Fruit fly (Drosophila melanogaster) whole organism, embryonic: ENCODE results near the gene apolpp.

Experiments used
- Antp ChIP-seq: fragments of 200-800 bp; sonication (Bioruptor generic); optimal IDR thresholded peaks from 3 replicates; lab custom pipeline; 2016; ENCODE audit warnings: missing biosample characterization, missing genetic modification characterization
- CG13123 ChIP-seq: fragments of 200-800 bp; sonication (Bioruptor generic); optimal IDR thresholded peaks from 2 replicates; lab custom pipeline; 2016; ENCODE audit warnings: missing biosample characterization, missing genetic modification characterization
- CG14860 ChIP-seq: fragments of 200-800 bp; sonication (Bioruptor generic); IDR thresholded peaks from 3 replicates; pipeline ENCODE4 v1.3.6; 2022; ENCODE audit warnings: missing biosample characterization, missing genetic modification characterization; ENCODE audit not compliant: partially characterized antibody
- CG15479 ChIP-seq: fragments of 200-800 bp; sonication (Bioruptor generic); optimal IDR thresholded peaks from 3 replicates; lab custom pipeline; 2019; ENCODE audit warnings: missing biosample characterization, mild to moderate bottlenecking, missing genetic modification characterization, moderate library complexity
- CG16813 ChIP-seq: fragments of 200-800 bp; sonication (Bioruptor generic); IDR thresholded peaks from 3 replicates; pipeline ENCODE4 v1.3.6; 2022; ENCODE audit warnings: missing biosample characterization, missing genetic modification characterization; ENCODE audit not compliant: partially characterized antibody
- CG16863 ChIP-seq: fragments of 200-800 bp; sonication (Bioruptor generic); optimal IDR thresholded peaks from 3 replicates; lab custom pipeline; 2016; ENCODE audit warnings: missing biosample characterization, missing genetic modification characterization
- CG3726 ChIP-seq: fragments of 200-800 bp; sonication (Bioruptor generic); IDR thresholded peaks from 3 replicates; pipeline ENCODE4, ENCODE4 v1.3.6; 2022; ENCODE audit warnings: missing biosample characterization, missing genetic modification characterization
- CG3995 ChIP-seq: fragments of 200-800 bp; sonication (Bioruptor generic); optimal IDR thresholded peaks from 3 replicates; lab custom pipeline; 2016; ENCODE audit warnings: missing biosample characterization, missing genetic modification characterization
- CG42726 ChIP-seq: fragments of 200-800 bp; sonication (Bioruptor generic); IDR thresholded peaks from 2 replicates; pipeline ENCODE4 v1.3.6; 2022; ENCODE audit warnings: missing biosample characterization, missing genetic modification characterization; ENCODE audit not compliant: partially characterized antibody
- CG6683 ChIP-seq: fragments of 200-800 bp; sonication (Bioruptor generic); optimal IDR thresholded peaks from 2 replicates; lab custom pipeline; 2017; ENCODE audit warnings: missing biosample characterization, mild to moderate bottlenecking, missing genetic modification characterization, missing genetic modification reagents
- CG7372 ChIP-seq: fragments of 200-800 bp; sonication (Bioruptor generic); IDR thresholded peaks from 2 replicates; pipeline ENCODE4 v1.3.6; 2022; ENCODE audit warnings: missing biosample characterization, missing genetic modification characterization
- CG9437 ChIP-seq: fragments of 200-800 bp; sonication (Bioruptor generic); optimal IDR thresholded peaks from 2 replicates; lab custom pipeline; 2018; ENCODE audit warnings: missing biosample characterization, mild to moderate bottlenecking, missing genetic modification characterization
- CG9609 ChIP-seq: fragments of 200-800 bp; sonication (Bioruptor generic); optimal IDR thresholded peaks from 3 replicates; lab custom pipeline; 2016; ENCODE audit warnings: missing biosample characterization, missing genetic modification characterization
- CG9876 ChIP-seq: fragments of 200-800 bp; sonication (Bioruptor generic); optimal IDR thresholded peaks from 2 replicates; lab custom pipeline; 2016; ENCODE audit warnings: missing biosample characterization, missing genetic modification characterization
- CrebB ChIP-seq: fragments of 200-800 bp; sonication (Bioruptor generic); optimal IDR thresholded peaks from 3 replicates; lab custom pipeline; 2018; ENCODE audit warnings: missing biosample characterization, mild to moderate bottlenecking, missing genetic modification characterization
- Dll ChIP-seq: fragments of 200-800 bp; sonication (Bioruptor generic); IDR thresholded peaks from 4 replicates; pipeline ENCODE4 v1.3.6; 2022; ENCODE audit warnings: missing biosample characterization, missing genetic modification characterization; ENCODE audit not compliant: partially characterized antibody
- Fer1 ChIP-seq: fragments of 200-800 bp; sonication (Bioruptor generic); optimal IDR thresholded peaks from 2 replicates; lab custom pipeline; 2017; ENCODE audit warnings: missing biosample characterization, mild to moderate bottlenecking, missing genetic modification characterization
- Hey ChIP-seq: fragments of 200-800 bp; sonication (Bioruptor generic); optimal IDR thresholded peaks from 3 replicates; lab custom pipeline; 2018; ENCODE audit warnings: missing biosample characterization, mild to moderate bottlenecking, missing genetic modification characterization
- Lhr ChIP-seq: fragments of 200-800 bp; sonication (Bioruptor generic); optimal IDR thresholded peaks from 3 replicates; lab custom pipeline; 2017; ENCODE audit warnings: mild to moderate bottlenecking, missing biosample characterization, missing genetic modification reagents, missing genetic modification characterization
- MBD-R2 ChIP-seq: fragments of 200-800 bp; sonication (Bioruptor generic); IDR thresholded peaks from 2 replicates; pipeline ENCODE4 v1.3.6; 2022; ENCODE audit warnings: missing biosample characterization, missing genetic modification characterization
- Max ChIP-seq: fragments of 200-800 bp; sonication (Bioruptor generic); optimal IDR thresholded peaks from 2 replicates; lab custom pipeline; 2016; ENCODE audit warnings: missing biosample characterization, mild to moderate bottlenecking, missing genetic modification characterization
- Med ChIP-seq: fragments of 200-800 bp; sonication (Bioruptor generic); peaks from one replicate; lab custom pipeline; 2016; ENCODE audit warnings: missing biosample characterization, missing genetic modification characterization, mild to moderate bottlenecking, inconsistent platforms, moderate library complexity
- Mes4 ChIP-seq: fragments of 200-800 bp; sonication (Bioruptor generic); optimal IDR thresholded peaks from 2 replicates; lab custom pipeline; 2016; ENCODE audit warnings: missing biosample characterization, missing genetic modification characterization
- Pdp1 ChIP-seq, 2 experiments: fragments of 200-800 bp; sonication (Bioruptor generic); optimal IDR thresholded peaks; 3 replicates each; lab custom pipeline; 2016; ENCODE audit warnings: missing biosample characterization in 2 of 2, missing genetic modification characterization in 2 of 2, mild to moderate bottlenecking in 1 of 2, moderate library complexity in 1 of 2
- Scr ChIP-seq: fragments of 200-800 bp; sonication (Bioruptor generic); IDR thresholded peaks from 2 replicates; pipeline ENCODE4 v1.3.6; 2022; ENCODE audit warnings: missing biosample characterization, missing genetic modification characterization; ENCODE audit not compliant: partially characterized antibody
- Stat92E ChIP-seq, 3 experiments: fragments of >200 bp in 2 of 3; fragments of 200-800 bp in 1 of 3; sonication (Bioruptor generic) in 1 of 3; optimal IDR thresholded peaks; 2 replicates each; lab custom pipeline; 2017 to 2019; ENCODE audit warnings: missing biosample characterization in 3 of 3, missing genetic modification characterization in 3 of 3, mild to moderate bottlenecking in 1 of 3, moderate library complexity in 1 of 3
- Xbp1 ChIP-seq: fragments of 200-800 bp; sonication (Bioruptor generic); optimal IDR thresholded peaks from 3 replicates; lab custom pipeline; 2016; ENCODE audit warnings: missing biosample characterization, mild to moderate bottlenecking, missing genetic modification characterization
- bbx ChIP-seq: fragments of 200-800 bp; sonication (Bioruptor generic); IDR thresholded peaks from 2 replicates; pipeline ENCODE4 v1.3.6; 2022; ENCODE audit warnings: missing biosample characterization, missing genetic modification characterization; ENCODE audit not compliant: partially characterized antibody
- caup ChIP-seq: fragments of 200-800 bp; sonication (Bioruptor generic); optimal IDR thresholded peaks from 3 replicates; lab custom pipeline; 2017; ENCODE audit warnings: missing biosample characterization, mild to moderate bottlenecking, missing genetic modification characterization, moderate library complexity; ENCODE audit not compliant: severe bottlenecking
- corto ChIP-seq: fragments of 200-800 bp; sonication (Bioruptor generic); optimal IDR thresholded peaks from 2 replicates; lab custom pipeline; 2016; ENCODE audit warnings: missing biosample characterization, mild to moderate bottlenecking, missing genetic modification characterization, moderate library complexity
- crp ChIP-seq, 2 experiments: fragments of 200-800 bp; sonication (Bioruptor generic); optimal IDR thresholded peaks; 2 replicates in 1 of 2; 3 replicates in 1 of 2; lab custom pipeline; 2017; ENCODE audit warnings: missing biosample characterization in 2 of 2, missing genetic modification characterization in 2 of 2, mild to moderate bottlenecking in 1 of 2, moderate library complexity in 1 of 2
- emc ChIP-seq: fragments of 200-800 bp; sonication (Bioruptor generic); optimal IDR thresholded peaks from 2 replicates; lab custom pipeline; 2016; ENCODE audit warnings: missing biosample characterization, missing genetic modification characterization
- eve ChIP-seq, 2 experiments: fragments of >200 bp; optimal IDR thresholded peaks; 2 replicates each; lab custom pipeline; 2017; ENCODE audit warnings: missing biosample characterization in 2 of 2, missing genetic modification characterization in 2 of 2
- fru ChIP-seq: fragments of >200 bp; optimal IDR thresholded peaks from 2 replicates; lab custom pipeline; 2017
- ftz-f1 ChIP-seq: fragments of 200-800 bp; sonication (Bioruptor generic); optimal IDR thresholded peaks from 2 replicates; lab custom pipeline; 2016; ENCODE audit warnings: missing biosample characterization, missing genetic modification characterization
- gem ChIP-seq: fragments of 200-800 bp; sonication (Bioruptor generic); optimal IDR thresholded peaks from 2 replicates; lab custom pipeline; 2019; ENCODE audit warnings: missing biosample characterization, mild to moderate bottlenecking, missing genetic modification characterization, moderate library complexity
- gfzf ChIP-seq: fragments of 200-800 bp; sonication (Bioruptor generic); optimal IDR thresholded peaks from 2 replicates; lab custom pipeline; 2016; ENCODE audit warnings: missing biosample characterization, mild to moderate bottlenecking, missing genetic modification characterization, moderate library complexity
- knrl ChIP-seq: fragments of 200-800 bp; sonication (Bioruptor generic); IDR thresholded peaks from 3 replicates; pipeline ENCODE4 v1.3.6; 2022; ENCODE audit warnings: missing biosample characterization, missing genetic modification characterization; ENCODE audit not compliant: partially characterized antibody
- lola ChIP-seq, 3 experiments: fragments of >200 bp in 2 of 3; fragments of 200-800 bp in 1 of 3; sonication (Bioruptor generic) in 1 of 3; optimal IDR thresholded peaks; 2 replicates each; lab custom pipeline; 2017 to 2019; ENCODE audit warnings: missing biosample characterization in 3 of 3, missing genetic modification characterization in 3 of 3, mild to moderate bottlenecking in 1 of 3, moderate library complexity in 1 of 3
- mld ChIP-seq: fragments of 200-800 bp; sonication (Bioruptor generic); IDR thresholded peaks from 3 replicates; pipeline ENCODE4 v1.3.6; 2022; ENCODE audit warnings: missing biosample characterization, missing genetic modification characterization; ENCODE audit not compliant: partially characterized antibody
- nmo ChIP-seq: fragments of 200-800 bp; sonication (Bioruptor generic); optimal IDR thresholded peaks from 2 replicates; lab custom pipeline; 2018; ENCODE audit warnings: missing biosample characterization, mild to moderate bottlenecking, missing genetic modification characterization, moderate library complexity
- oc ChIP-seq: fragments of 200-800 bp; sonication (Bioruptor generic); optimal IDR thresholded peaks from 2 replicates; lab custom pipeline; 2018; ENCODE audit warnings: missing biosample characterization, mild to moderate bottlenecking, missing genetic modification characterization, moderate library complexity
- odd ChIP-seq: fragments of 200-800 bp; sonication (Bioruptor generic); optimal IDR thresholded peaks from 2 replicates; lab custom pipeline; 2017; ENCODE audit warnings: missing biosample characterization, mild to moderate bottlenecking, missing genetic modification characterization
- ranshi ChIP-seq: fragments of 200-800 bp; sonication (Bioruptor generic); IDR thresholded peaks from 2 replicates; pipeline ENCODE4 v1.3.6; 2022; ENCODE audit warnings: missing biosample characterization, missing genetic modification characterization
- sens ChIP-seq: fragments of 200-800 bp; sonication (Bioruptor generic); peaks from one replicate; lab custom pipeline; 2016; ENCODE audit warnings: missing biosample characterization, missing genetic modification characterization
- tap ChIP-seq: fragments of 200-800 bp; optimal IDR thresholded peaks from 3 replicates; lab custom pipeline; 2019; ENCODE audit warnings: missing biosample characterization, mild to moderate bottlenecking, missing genetic modification characterization, moderate library complexity
- tio ChIP-seq: fragments of 200-800 bp; sonication (Bioruptor generic); optimal IDR thresholded peaks from 2 replicates; lab custom pipeline; 2017; ENCODE audit warnings: missing biosample characterization, missing genetic modification characterization, inconsistent platforms
- usp ChIP-seq: fragments of >200 bp; optimal IDR thresholded peaks from 2 replicates; lab custom pipeline; 2017; ENCODE audit warnings: missing biosample characterization, missing genetic modification characterization
- zen ChIP-seq: fragments of 200-800 bp; sonication (Bioruptor generic); optimal IDR thresholded peaks from 3 replicates; lab custom pipeline; 2018; ENCODE audit warnings: missing biosample characterization, mild to moderate bottlenecking, missing genetic modification characterization, moderate library complexity

The apolpp gene

DNA sequence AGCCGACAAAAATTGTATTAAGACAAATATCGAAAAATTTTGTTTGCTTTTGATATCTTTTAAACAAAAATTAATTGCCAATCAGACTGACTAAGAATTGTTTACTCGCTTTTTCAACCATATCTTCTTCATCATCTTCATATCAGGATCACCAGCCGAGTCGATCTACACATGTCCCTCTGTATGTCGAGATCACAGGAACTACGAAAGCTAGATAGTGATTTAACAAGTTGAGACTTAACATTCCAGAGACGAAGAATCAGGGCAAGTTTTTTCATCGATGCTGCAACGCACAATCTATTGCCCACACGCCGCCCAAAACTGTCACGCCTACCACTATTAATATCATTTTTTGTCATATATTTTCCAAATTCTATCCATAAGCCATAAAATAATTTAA lies 29.6 kb upstream of the apolpp start, which contains the start of gene ATPsynbeta:
Gene ATPsynbeta, plus strand, starts transcription at position 348 of the 400 bp plus-strand sequence.
- TF ChIP-seq Scr (GFP tag; lab: Robert Waterston, UW) (no peak), ranshi (GFP tag; lab: Robert Waterston, UW) (no peak), Dll (GFP tag; lab: Robert Waterston, UW) (no peak), CG9437 (GFP tag; lab: Kevin White, UChicago) (no peak), lola (GFP tag; optimal IDR thresholded peaks at IDR 0.05; lab: Kevin White, UChicago) (peak in 1 of 3 experiments; percentile 75), Antp (GFP tag; lab: Kevin White, UChicago) (no peak), CG14860 (GFP tag; lab: Robert Waterston, UW) (no peak), Stat92E (GFP tag; optimal IDR thresholded peaks at IDR 0.05; lab: Kevin White, UChicago) (peak in 1 of 3 experiments; percentile 71), mld (GFP tag; lab: Robert Waterston, UW) (no peak), CG13123 (GFP tag; lab: Kevin White, UChicago) (no peak), knrl (no peak), CG16863 (GFP tag; lab: Kevin White, UChicago) (no peak), corto (no peak), odd (GFP tag; lab: Kevin White, UChicago) (no peak), fru (lab: Kevin White, UChicago) (no peak), sens (GFP tag; lab: Kevin White, UChicago) (peak; percentile 34), CG7372 (no peak), gfzf (no peak), bbx (no peak), tap (tag; lab: Kevin White, UChicago) (no peak), oc (tag; lab: Kevin White, UChicago) (no peak), Max (GFP tag; lab: Kevin White, UChicago) (no peak), Xbp1 (GFP tag; lab: Kevin White, UChicago) (no peak), tio (GFP tag; lab: Kevin White, UChicago) (peak; percentile 24), Hey (no peak), CG9876 (GFP tag; lab: Kevin White, UChicago) (no peak), Pdp1 (GFP tag; optimal IDR thresholded peaks at IDR 0.05; lab: Kevin White, UChicago) (no peak), crp (GFP tag; optimal IDR thresholded peaks at IDR 0.05; lab: Kevin White, UChicago) (no peak), CG3726 (no peak), MBD-R2 (GFP tag; lab: Robert Waterston, UW) (no peak), ftz-f1 (GFP tag; lab: Kevin White, UChicago) (no peak)

DNA sequence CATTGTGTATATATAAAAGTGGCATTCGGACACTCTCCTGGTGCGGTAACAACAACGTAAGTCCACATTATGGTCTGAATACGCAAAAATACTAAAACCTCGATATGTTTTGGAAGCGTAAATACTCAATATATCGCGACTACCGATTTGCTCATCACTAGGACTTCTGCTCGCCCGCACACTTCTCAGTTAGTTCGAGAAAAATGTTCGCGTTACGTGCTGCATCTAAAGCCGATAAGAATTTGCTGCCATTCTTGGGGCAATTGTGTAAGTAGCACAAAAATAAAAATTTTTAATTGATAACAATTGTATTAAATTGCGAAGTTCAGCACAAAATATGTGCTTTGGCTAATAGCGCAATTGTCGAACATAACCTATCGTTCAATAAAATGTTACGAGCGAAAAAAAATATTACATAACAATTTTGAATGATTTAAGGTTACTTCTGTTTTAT lies 29.1 kb upstream of the apolpp start, which contains the start of gene CG11076:
Gene CG11076, minus strand, starts transcription at position 71 of the 454 bp plus-strand sequence.
- no peak for TF ChIP-seq usp (GFP tag; lab: Kevin White, UChicago)
- peak; percentile 36 for TF ChIP-seq Lhr (GFP tag; lab: Kevin White, UChicago)
- TF ChIP-seq CG42726 = peak; percentile 70; the same call in 1 of the 2 replicates
- TF ChIP-seq nmo (GFP tag; lab: Kevin White, UChicago) = no peak
- no peak for TF ChIP-seq gem (tag; lab: Kevin White, UChicago)
- no peak for TF ChIP-seq emc (GFP tag; lab: Kevin White, UChicago)
- TF ChIP-seq CG15479 (GFP tag; lab: Kevin White, UChicago) = no peak
- TF ChIP-seq Med = peak; percentile 93
- TF ChIP-seq caup (GFP tag; lab: Kevin White, UChicago) = peak; percentile 40
- peak; percentile 57 for TF ChIP-seq Mes4
- TF ChIP-seq CG3995 = peak; percentile 21
- peak; percentile 78; the same call in 2 of the 3 replicates for TF ChIP-seq CG16813 (GFP tag; lab: Robert Waterston, UW)
- TF ChIP-seq Fer1 (GFP tag; lab: Kevin White, UChicago) = peak; percentile 71
- no peak for TF ChIP-seq CG9609
- peak; percentile 66 for TF ChIP-seq Dll (GFP tag; lab: Robert Waterston, UW)
- TF ChIP-seq eve (GFP tag; optimal IDR thresholded peaks at IDR 0.05; lab: Kevin White, UChicago) = peak in 1 of 2 experiments; percentile 33
- peak; percentile 20 for TF ChIP-seq CrebB (tag; lab: Kevin White, UChicago)
- no peak for TF ChIP-seq CG6683
- TF ChIP-seq zen (tag; lab: Kevin White, UChicago) = peak; percentile 4
- no peak for TF ChIP-seq oc (tag; lab: Kevin White, UChicago)
